Worm (Caenorhabditis elegans) whole organism, L2 larva: ENCODE results near the gene dpy-23.

Experiments
- elt-3 ChIP-seq: sonication (generic microtip); optimal IDR thresholded peaks from 2 replicates; lab custom pipeline; 2017; ENCODE audit warnings: missing biosample characterization, missing genetic modification characterization
- nhr-11 ChIP-seq: fragments of 150-350 bp; optimal IDR thresholded peaks from 2 replicates; lab custom pipeline; 2014; ENCODE audit warnings: missing biosample characterization, missing genetic modification characterization
- nhr-77 ChIP-seq: fragments of 150-350 bp; optimal IDR thresholded peaks from 2 replicates; lab custom pipeline; 2014; ENCODE audit warnings: missing biosample characterization, missing genetic modification characterization
- sma-9 ChIP-seq, 2 experiments: fragments of 150-350 bp in 1 of 2; sonication (generic microtip) in 1 of 2; optimal IDR thresholded peaks; 2 replicates each; lab custom pipeline; 2014 to 2016; ENCODE audit warnings: missing genetic modification characterization in 2 of 2, mild to moderate bottlenecking in 1 of 2, missing biosample characterization in 1 of 2, missing compliant biosample characterization in 1 of 2, missing genetic modification reagents in 1 of 2, moderate library complexity in 1 of 2
- unc-62 ChIP-seq: fragments of 150-350 bp; optimal IDR thresholded peaks from 2 replicates; lab custom pipeline; 2014; ENCODE audit warnings: missing biosample characterization, missing genetic modification reagents, missing genetic modification characterization

DNA sequence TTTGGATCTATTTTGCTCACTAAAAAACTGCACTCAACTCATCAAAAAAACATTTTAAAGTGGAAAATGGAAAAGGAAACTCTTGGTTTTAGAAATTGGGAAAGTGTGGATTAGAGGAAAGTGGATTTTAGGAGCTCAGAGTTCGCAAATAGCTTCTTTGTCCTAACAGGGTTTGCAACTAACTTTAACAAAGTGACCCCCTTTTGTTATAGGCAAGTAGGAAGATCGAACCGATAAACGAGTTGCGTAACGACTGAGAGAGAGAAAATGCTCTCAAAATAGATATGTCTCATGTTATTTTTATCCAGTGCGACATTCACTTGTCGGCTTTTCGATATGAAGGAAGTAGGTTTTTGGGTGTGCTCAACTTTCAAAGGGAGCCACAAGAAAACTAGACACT is 37.3 kb downstream of the dpy-23 start:
- TF ChIP-seq unc-62 (GFP tag; lab: Kevin White, UChicago) (no peak), sma-9 (GFP tag; optimal IDR thresholded peaks at IDR 0.05; lab: Kevin White, UChicago) (no peak), sma-9 (tag; optimal IDR thresholded peaks at IDR 0.05; lab: Kevin White, UChicago) (no peak), elt-3 (tag; lab: Kevin White, UChicago) (no peak), nhr-11 (tag; lab: Kevin White, UChicago) (no peak), nhr-77 (tag; lab: Kevin White, UChicago) (no peak)
